Fruit fly (Drosophila melanogaster) whole organism, prepupa: ENCODE measurements around the gene Sh.

ENCODE experiments used
- Blimp-1 ChIP-seq: fragments of 200-800 bp; sonication (Bioruptor generic); optimal IDR thresholded peaks from 3 replicates; lab custom pipeline; 2017; ENCODE audit warnings: missing biosample characterization, missing genetic modification characterization, mild to moderate bottlenecking, moderate library complexity, missing genetic modification reagents
- CG10631 ChIP-seq: fragments of 200-800 bp; sonication (Bioruptor generic); optimal IDR thresholded peaks from 2 replicates; lab custom pipeline; 2016; ENCODE audit warnings: missing biosample characterization, missing genetic modification characterization
- CG10669 ChIP-seq: fragments of 200-800 bp; sonication (Bioruptor generic); optimal IDR thresholded peaks from 3 replicates; lab custom pipeline; 2018; ENCODE audit warnings: missing biosample characterization, mild to moderate bottlenecking, missing genetic modification characterization, moderate library complexity
- CG11762 ChIP-seq: fragments of 200-800 bp; sonication (Bioruptor generic); optimal IDR thresholded peaks from 3 replicates; lab custom pipeline; 2016; ENCODE audit warnings: missing biosample characterization, missing genetic modification characterization; ENCODE audit not compliant: insufficient read depth
- CG11902 ChIP-seq: fragments of 200-800 bp; sonication (Bioruptor generic); optimal IDR thresholded peaks from 3 replicates; lab custom pipeline; 2016; ENCODE audit warnings: missing biosample characterization, missing genetic modification characterization
- CG15336 ChIP-seq: fragments of 200-800 bp; sonication (Bioruptor generic); IDR thresholded peaks from 2 replicates; pipeline ENCODE4 v1.3.6; 2022; ENCODE audit warnings: missing biosample characterization, missing genetic modification characterization
- CG1621 ChIP-seq: fragments of 200-800 bp; sonication (Bioruptor generic); optimal IDR thresholded peaks from 3 replicates; lab custom pipeline; 2018; ENCODE audit warnings: missing biosample characterization, mild to moderate bottlenecking, missing genetic modification characterization
- CG4318 ChIP-seq: fragments of 200-800 bp; sonication (Bioruptor generic); optimal IDR thresholded peaks from 3 replicates; lab custom pipeline; 2017; ENCODE audit warnings: missing biosample characterization, mild to moderate bottlenecking, missing genetic modification characterization
- CG6276 ChIP-seq: fragments of 200-800 bp; sonication (Bioruptor generic); optimal IDR thresholded peaks from 2 replicates; lab custom pipeline; 2017; ENCODE audit warnings: missing biosample characterization, mild to moderate bottlenecking, missing genetic modification characterization
- CG6808 ChIP-seq: fragments of 200-800 bp; sonication (Bioruptor generic); optimal IDR thresholded peaks from 3 replicates; lab custom pipeline; 2017; ENCODE audit warnings: missing biosample characterization, missing genetic modification characterization, mild to moderate bottlenecking, moderate library complexity, missing genetic modification reagents
- CG6854 ChIP-seq: fragments of 200-800 bp; sonication (Bioruptor generic); optimal IDR thresholded peaks from 2 replicates; lab custom pipeline; 2017; ENCODE audit warnings: missing biosample characterization, mild to moderate bottlenecking, missing genetic modification characterization
- CG7368 ChIP-seq: fragments of 200-800 bp; sonication (Bioruptor generic); optimal IDR thresholded peaks from 3 replicates; lab custom pipeline; 2016; ENCODE audit warnings: missing biosample characterization, missing genetic modification characterization
- CG8119 ChIP-seq: fragments of 200-800 bp; sonication (Bioruptor generic); IDR thresholded peaks from 3 replicates; pipeline ENCODE4 v1.3.6; 2022; ENCODE audit warnings: missing biosample characterization, missing genetic modification characterization
- CG8632 ChIP-seq: fragments of 200-800 bp; sonication (Bioruptor generic); optimal IDR thresholded peaks from 3 replicates; lab custom pipeline; 2016; ENCODE audit warnings: missing biosample characterization, missing genetic modification characterization
- CG9139 ChIP-seq: fragments of 200-800 bp; sonication (Bioruptor generic); optimal IDR thresholded peaks from 3 replicates; lab custom pipeline; 2017; ENCODE audit warnings: missing biosample characterization, mild to moderate bottlenecking, missing genetic modification characterization
- Eip78C ChIP-seq: fragments of 200-800 bp; sonication (Bioruptor generic); peaks from one replicate; lab custom pipeline; 2016; ENCODE audit warnings: missing biosample characterization, missing genetic modification characterization
- Ets21C ChIP-seq: fragments of 200-800 bp; sonication (Bioruptor generic); optimal IDR thresholded peaks from 3 replicates; lab custom pipeline; 2016; ENCODE audit warnings: missing biosample characterization, missing genetic modification characterization
- Gug ChIP-seq: fragments of 200-800 bp; sonication (Bioruptor generic); IDR thresholded peaks from 2 replicates; pipeline ENCODE4 v1.3.6; 2022; ENCODE audit warnings: missing biosample characterization, missing genetic modification characterization
- Lpt ChIP-seq: fragments of 200-800 bp; sonication (Bioruptor generic); optimal IDR thresholded peaks from 3 replicates; lab custom pipeline; 2016; ENCODE audit warnings: missing biosample characterization, missing genetic modification characterization
- Met ChIP-seq: fragments of 200-800 bp; sonication (Bioruptor generic); optimal IDR thresholded peaks from 3 replicates; lab custom pipeline; 2016; ENCODE audit warnings: missing biosample characterization, missing genetic modification characterization
- OdsH ChIP-seq: fragments of 200-800 bp; sonication (Bioruptor generic); optimal IDR thresholded peaks from 3 replicates; lab custom pipeline; 2016; ENCODE audit warnings: missing biosample characterization, missing genetic modification characterization
- Smox ChIP-seq: fragments of 200-800 bp; sonication (Bioruptor generic); optimal IDR thresholded peaks from 3 replicates; lab custom pipeline; 2016; ENCODE audit warnings: missing biosample characterization, missing genetic modification characterization
- Sox102F ChIP-seq: fragments of 200-800 bp; sonication (Bioruptor generic); optimal IDR thresholded peaks from 2 replicates; lab custom pipeline; 2016; ENCODE audit warnings: missing biosample characterization, mild to moderate bottlenecking, missing genetic modification characterization
- Sox14 ChIP-seq: fragments of 200-800 bp; sonication (Bioruptor generic); optimal IDR thresholded peaks from 3 replicates; lab custom pipeline; 2016; ENCODE audit warnings: missing biosample characterization, missing genetic modification characterization
- achi ChIP-seq: fragments of 200-800 bp; sonication (Bioruptor generic); optimal IDR thresholded peaks from 3 replicates; lab custom pipeline; 2016; ENCODE audit warnings: missing biosample characterization, missing genetic modification characterization
- acj6 ChIP-seq: fragments of 200-800 bp; sonication (Bioruptor generic); optimal IDR thresholded peaks from 3 replicates; lab custom pipeline; 2016; ENCODE audit warnings: missing biosample characterization, missing genetic modification characterization
- cyc ChIP-seq: fragments of 200-800 bp; sonication (Bioruptor generic); optimal IDR thresholded peaks from 3 replicates; lab custom pipeline; 2016; ENCODE audit warnings: missing biosample characterization, missing genetic modification characterization
- dac ChIP-seq: fragments of 200-800 bp; sonication (Bioruptor generic); optimal IDR thresholded peaks from 2 replicates; lab custom pipeline; 2017; ENCODE audit warnings: missing biosample characterization, mild to moderate bottlenecking, missing genetic modification characterization
- dsx ChIP-seq: fragments of 200-800 bp; optimal IDR thresholded peaks from 3 replicates; lab custom pipeline; 2019; ENCODE audit warnings: missing biosample characterization, mild to moderate bottlenecking, missing genetic modification characterization, moderate library complexity; ENCODE audit not compliant: poor library complexity, severe bottlenecking
- fd85E ChIP-seq: fragments of 200-800 bp; sonication (Bioruptor generic); optimal IDR thresholded peaks from 3 replicates; lab custom pipeline; 2016; ENCODE audit warnings: missing biosample characterization, missing genetic modification characterization
- salr ChIP-seq, 2 experiments: fragments of 200-800 bp; sonication (Bioruptor generic); optimal IDR thresholded peaks; 3 replicates each; lab custom pipeline; 2016 to 2018; ENCODE audit warnings: missing biosample characterization in 2 of 2, missing genetic modification characterization in 2 of 2, mild to moderate bottlenecking in 1 of 2
- ss ChIP-seq, 2 experiments: fragments of 200-800 bp; sonication (Bioruptor generic); optimal IDR thresholded peaks; 2 replicates in 1 of 2; 3 replicates in 1 of 2; lab custom pipeline; 2017 to 2018; ENCODE audit warnings: mild to moderate bottlenecking in 2 of 2, missing biosample characterization in 2 of 2, missing genetic modification characterization in 2 of 2, moderate library complexity in 1 of 2
- svp ChIP-seq: fragments of 200-800 bp; sonication (Bioruptor generic); peaks from one replicate; lab custom pipeline; 2016; ENCODE audit warnings: missing biosample characterization, missing genetic modification characterization
- topi ChIP-seq: fragments of 200-800 bp; sonication (Bioruptor generic); optimal IDR thresholded peaks from 3 replicates; lab custom pipeline; 2016; ENCODE audit warnings: missing biosample characterization, missing genetic modification characterization

Sh gene

DNA sequence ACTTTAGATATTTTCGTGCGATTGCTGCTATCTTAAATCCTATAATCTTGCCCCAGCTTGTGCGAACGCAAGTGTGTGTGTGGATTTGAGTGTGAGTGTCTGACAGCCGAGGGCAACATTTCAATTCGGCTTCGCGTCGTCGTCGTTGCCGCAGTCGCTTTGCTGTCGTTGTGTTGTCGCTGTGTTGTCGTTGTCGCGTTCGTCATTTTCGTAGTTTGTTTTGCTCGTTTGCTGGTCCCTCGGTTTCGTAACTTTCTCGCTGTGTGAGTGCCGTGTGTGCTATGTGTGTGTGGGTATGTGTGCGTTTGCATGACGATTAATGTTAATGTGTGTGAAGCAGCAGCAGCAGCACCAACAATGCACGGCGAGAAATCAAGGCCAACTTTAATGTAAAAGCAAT is 53.6 kb downstream of the Sh start:
- TF ChIP-seq CG8632 (no peak), CG7368 (GFP tag; lab: Kevin White, UChicago) (no peak), CG6808 (no peak), acj6 (GFP tag; lab: Kevin White, UChicago) (no peak), topi (GFP tag; lab: Kevin White, UChicago) (no peak), OdsH (no peak), ss (GFP tag; optimal IDR thresholded peaks at IDR 0.05; lab: Kevin White, UChicago) (no peak)
- TF ChIP-seq, all 60 proteins: peak for 0

- TF ChIP-seq CG11902 = no peak
- no peak for TF ChIP-seq cyc (GFP tag; lab: Kevin White, UChicago)
- TF ChIP-seq CG10631 = no peak
- no peak for TF ChIP-seq Smox (GFP tag; lab: Kevin White, UChicago)
- TF ChIP-seq CG8632 = no peak
- no peak for TF ChIP-seq CG6808
- no peak for TF ChIP-seq CG1621 (tag; lab: Kevin White, UChicago)
- TF ChIP-seq Sox14 = no peak
- TF ChIP-seq CG15336 (GFP tag; lab: Robert Waterston, UW) = no peak
- no peak for TF ChIP-seq Met (GFP tag; lab: Kevin White, UChicago)
- no peak for TF ChIP-seq svp (GFP tag; lab: Kevin White, UChicago)
- no peak for TF ChIP-seq Blimp-1 (GFP tag; lab: Kevin White, UChicago)
- TF ChIP-seq CG9139 (GFP tag; lab: Kevin White, UChicago) = no peak
Observed at dm6 chrX:18007506-18007905, 55.5 kb downstream of the Sh start, which contains the start of gene CG12672. TSS of gene CG12672 (minus strand) at chrX:18007606.

DNA sequence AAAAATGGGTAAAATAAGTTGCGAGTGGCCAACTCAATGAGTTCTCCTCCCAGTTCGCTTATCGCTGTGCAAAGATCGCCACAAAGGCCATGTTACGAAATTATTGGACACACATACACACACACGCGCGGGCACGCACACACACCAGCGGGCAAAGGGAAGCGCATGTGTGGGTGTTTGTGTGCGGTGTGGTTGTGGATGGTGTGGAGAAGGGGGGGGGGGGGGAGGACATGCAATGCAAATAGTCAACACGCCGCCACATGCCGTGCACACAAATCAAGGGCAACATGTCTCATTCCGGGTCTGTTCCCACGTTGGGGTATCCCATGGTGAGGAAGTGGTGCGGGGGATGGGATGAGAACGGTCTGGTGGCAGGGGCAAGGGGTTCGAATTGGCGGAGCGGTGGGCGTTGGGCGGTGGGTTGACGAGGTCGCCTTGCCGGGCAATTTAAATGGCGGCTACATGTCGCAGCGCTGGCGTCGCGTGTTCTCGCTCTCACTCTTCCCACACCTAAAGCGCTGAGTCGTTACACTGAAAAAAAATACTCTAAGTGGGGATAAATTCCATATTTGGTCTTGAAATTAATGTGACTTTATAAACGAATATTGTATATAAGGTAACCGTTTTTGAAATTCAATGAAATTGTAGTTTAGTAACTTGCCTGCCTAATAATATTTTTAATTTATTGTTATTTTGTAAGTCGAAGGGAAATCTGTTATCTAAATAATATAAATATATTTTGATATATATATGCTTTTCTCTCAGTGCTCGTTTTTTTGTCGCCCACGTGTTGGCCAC is 59.1 kb downstream of the Sh start:
- TF ChIP-seq achi (GFP tag; lab: Kevin White, UChicago) (no peak), svp (GFP tag; lab: Kevin White, UChicago) (peak; percentile 34), CG11762 (GFP tag; lab: Kevin White, UChicago) (no peak), Eip78C (GFP tag; lab: Kevin White, UChicago) (peak; percentile 12), CG6854 (GFP tag; lab: Kevin White, UChicago) (no peak)

dm6 chrX:17995535-17995934 is 67.5 kb downstream of the Sh start:
- no peak for TF ChIP-seq OdsH
- TF ChIP-seq Sox102F (GFP tag; lab: Kevin White, UChicago) = no peak
- TF ChIP-seq Lpt (GFP tag; lab: Kevin White, UChicago) = no peak
- no peak for TF ChIP-seq Ets21C
- no peak for TF ChIP-seq CG8632
- no peak for TF ChIP-seq Eip78C (GFP tag; lab: Kevin White, UChicago)
- TF ChIP-seq topi (GFP tag; lab: Kevin White, UChicago) = no peak
- TF ChIP-seq dsx (GFP tag; lab: Kevin White, UChicago) = no peak
- no peak for TF ChIP-seq CG11762 (GFP tag; lab: Kevin White, UChicago)
- no peak for TF ChIP-seq CG1621 (tag; lab: Kevin White, UChicago)
- no peak for TF ChIP-seq CG15336 (GFP tag; lab: Robert Waterston, UW)
- TF ChIP-seq CG10669 = no peak
- TF ChIP-seq salr (GFP tag; optimal IDR thresholded peaks at IDR 0.05; lab: Kevin White, UChicago) = no peak
- no peak for TF ChIP-seq fd85E (GFP tag; lab: Kevin White, UChicago)
- TF ChIP-seq CG8119 = no peak
- TF ChIP-seq CG4318 (GFP tag; lab: Kevin White, UChicago) = no peak
- TF ChIP-seq CG6276 = no peak
- no peak for TF ChIP-seq dac (GFP tag; lab: Kevin White, UChicago)
- no peak for TF ChIP-seq Gug (GFP tag; lab: Robert Waterston, UW)
- TF ChIP-seq, all 60 proteins: peak for 0
